Worm (Caenorhabditis elegans) whole organism, L3 larva: Measurements from ENCODE around the gene R08C7.8.

Source experiments
- ZK546.5 ChIP-seq: sonication (generic microtip); optimal IDR thresholded peaks from 2 replicates; lab custom pipeline; 2017; ENCODE audit warnings: missing biosample characterization, missing genetic modification characterization
- aly-2 ChIP-seq: fragments of 150-350 bp; optimal IDR thresholded peaks from 2 replicates; lab custom pipeline; 2014; ENCODE audit warnings: missing biosample characterization, missing genetic modification characterization
- ztf-4 ChIP-seq: fragments of 150-350 bp; optimal IDR thresholded peaks from 2 replicates; lab custom pipeline; 2014; ENCODE audit warnings: missing biosample characterization, missing genetic modification characterization

ce11 chrIV:4473767-4474166, 39.4 kb upstream of the R08C7.8 start:
- TF ChIP-seq ztf-4 (tag; lab: Kevin White, UChicago) (no peak), aly-2 (tag; lab: Kevin White, UChicago) (no peak), ZK546.5 (tag; lab: Kevin White, UChicago) (no peak)
